Worm (Caenorhabditis elegans) whole organism, dauer: Measurements from ENCODE around the gene clec-171.

ENCODE experiments used
- unc-62 ChIP-seq: sonication (generic microtip); optimal IDR thresholded peaks from 2 replicates; lab custom pipeline; 2017; ENCODE audit warnings: missing biosample characterization, missing genetic modification reagents, missing genetic modification characterization

clec-171 gene

ce11 chrIV:1443997-1444678 is 17.0 kb upstream of the clec-171 start:
- TF ChIP-seq unc-62 (GFP tag; lab: Kevin White, UChicago) = no peak

- no peak for TF ChIP-seq unc-62 (GFP tag; lab: Kevin White, UChicago)
These were observed 16.3 kb upstream of the clec-171 start for ce11 chrIV:1443514-1443913.

ce11 chrIV:1437625-1438024 is 10.4 kb upstream of the clec-171 start:
- no peak for TF ChIP-seq unc-62 (GFP tag; lab: Kevin White, UChicago)

- no peak for TF ChIP-seq unc-62 (GFP tag; lab: Kevin White, UChicago)
These were observed 8.0 kb upstream of the clec-171 start for ce11 chrIV:1435159-1435558.

- no peak for TF ChIP-seq unc-62 (GFP tag; lab: Kevin White, UChicago)
These were observed 7.4 kb upstream of the clec-171 start, which contains the start of gene clp-6 for ce11 chrIV:1434554-1435089. Gene clp-6, minus strand, starts transcription at chrIV:1435039.

- TF ChIP-seq unc-62 (GFP tag; lab: Kevin White, UChicago) = no peak
These were observed 6.8 kb upstream of the clec-171 start for ce11 chrIV:1433978-1434377.

- no peak for TF ChIP-seq unc-62 (GFP tag; lab: Kevin White, UChicago)
These were observed 3.1 kb upstream of the clec-171 start, which contains the start of gene Y77E11A.23 for ce11 chrIV:1430261-1430660. Gene Y77E11A.23, minus strand, starts transcription at chrIV:1430367.

- TF ChIP-seq unc-62 (GFP tag; lab: Kevin White, UChicago) = no peak
These were observed 2.2 kb downstream of the clec-171 start, which contains the start of gene Y77E11A.8 for ce11 chrIV:1424962-1425361. Gene Y77E11A.8, minus strand, starts transcription at chrIV:1425062.

ce11 chrIV:1420603-1421002 is 6.6 kb downstream of the clec-171 start, which contains the start of gene jtr-1:
Gene jtr-1, plus strand, starts transcription at chrIV:1420929.
- TF ChIP-seq unc-62 (GFP tag; lab: Kevin White, UChicago) = no peak

- TF ChIP-seq unc-62 (GFP tag; lab: Kevin White, UChicago) = no peak
These were observed 7.2 kb downstream of the clec-171 start, which contains the start of gene Y77E11A.7 for ce11 chrIV:1419795-1420509. Gene Y77E11A.7, minus strand, starts transcription at chrIV:1419849.

ce11 chrIV:1409941-1410340 is 17.2 kb downstream of the clec-171 start, which contains the start of gene rpc-11:
Gene rpc-11, minus strand, starts transcription at chrIV:1410041.
- TF ChIP-seq unc-62 (GFP tag; lab: Kevin White, UChicago) = no peak

- no peak for TF ChIP-seq unc-62 (GFP tag; lab: Kevin White, UChicago)
These were observed 18.5 kb downstream of the clec-171 start for ce11 chrIV:1408718-1409117.

ce11 chrIV:1408137-1408536 is 19.0 kb downstream of the clec-171 start:
- no peak for TF ChIP-seq unc-62 (GFP tag; lab: Kevin White, UChicago)

- TF ChIP-seq unc-62 (GFP tag; lab: Kevin White, UChicago) = no peak
These were observed 19.7 kb downstream of the clec-171 start for ce11 chrIV:1407507-1407906.

- no peak for TF ChIP-seq unc-62 (GFP tag; lab: Kevin White, UChicago)
These were observed 20.1 kb downstream of the clec-171 start for ce11 chrIV:1407049-1407448.

ce11 chrIV:1406267-1406666 is 20.9 kb downstream of the clec-171 start, which contains the start of gene spp-31:
Gene spp-31, plus strand, starts transcription at chrIV:1406567.
- TF ChIP-seq unc-62 (GFP tag; lab: Kevin White, UChicago) = no peak
